Fruit fly (Drosophila melanogaster): ENCODE results near the gene hiro.
A peak's percentile ranks its signal among the peaks of the same experiment; 100 is the strongest.

hiro gene

DNA sequence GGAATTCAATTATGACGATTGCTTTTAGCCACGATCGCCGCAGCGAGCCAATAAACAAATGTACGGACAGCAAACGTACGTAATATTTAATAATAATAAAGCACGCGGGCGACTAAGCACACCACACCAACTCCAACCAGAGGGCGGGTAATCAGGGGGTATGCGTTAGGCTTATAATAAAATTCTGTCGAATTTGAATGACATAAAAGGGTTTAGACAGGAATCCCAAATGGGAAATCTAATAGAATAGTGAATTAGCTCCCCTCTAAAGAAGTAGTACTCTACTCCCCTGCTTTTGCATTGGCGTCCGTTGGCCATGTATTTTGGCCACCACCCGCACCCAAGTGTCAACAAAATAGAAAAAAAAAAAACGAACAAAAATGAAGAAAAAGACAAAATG, 34.6 kb upstream of the hiro start:
- TF ChIP-seq CG17806 (tag; optimal IDR thresholded peaks at IDR 0.05) (no peak), CG13204 (GFP tag; optimal IDR thresholded peaks at IDR 0.05) (no peak), CG12605 (GFP tag; IDR thresholded peaks at IDR 0.05) (peak; percentile 36), EcR (GFP tag; optimal IDR thresholded peaks at IDR 0.05) (no peak), gl (tag; optimal IDR thresholded peaks at IDR 0.05) (no peak), Pif1A (GFP tag; optimal IDR thresholded peaks at IDR 0.05) (no peak), rn (GFP tag; IDR thresholded peaks at IDR 0.05) (peak; percentile 44; the same call in 1 of the 2 replicates), fd96Ca (GFP tag; IDR thresholded peaks at IDR 0.05) (peak; percentile 80; the same call in 2 of the 3 replicates), Ets98B (GFP tag; IDR thresholded peaks at IDR 0.05) (peak; percentile 78), Snoo (tag; optimal IDR thresholded peaks at IDR 0.05) (no peak), CG32121 (GFP tag; IDR thresholded peaks at IDR 0.05) (peak; percentile 70), CG14655 (GFP tag; optimal IDR thresholded peaks at IDR 0.05) (no peak), CG4496 (GFP tag; IDR thresholded peaks at IDR 0.05) (peak; percentile 78), CG8159 (tag; optimal IDR thresholded peaks at IDR 0.05) (no peak)

DNA sequence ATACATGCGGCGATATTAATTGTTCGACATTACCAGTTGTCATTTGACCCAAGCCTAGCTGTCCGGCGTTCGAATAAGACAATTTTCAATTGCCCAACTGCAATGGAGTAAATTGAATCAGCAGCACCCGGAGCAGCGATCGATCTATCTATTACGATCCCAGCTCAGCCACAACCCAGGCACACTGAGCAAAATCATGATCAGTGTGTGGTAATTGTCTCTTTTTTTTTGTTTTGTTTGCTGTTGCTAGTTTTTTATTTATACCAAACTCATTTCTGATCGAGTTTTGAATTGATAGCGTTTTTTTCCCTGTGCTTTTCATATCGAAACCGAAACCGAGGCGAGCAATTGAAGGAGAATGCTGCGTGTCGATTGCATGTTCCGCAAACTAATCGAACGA, 34.1 kb upstream of the hiro start:
- TF ChIP-seq CG9948 (tag; optimal IDR thresholded peaks at IDR 0.05): no peak
- TF ChIP-seq CG32121 (GFP tag; IDR thresholded peaks at IDR 0.05): peak; percentile 31
- 0 out of 3 replicates have a peak, but pooled peaks have one; percentile 32 for TF ChIP-seq fd96Ca (GFP tag; IDR thresholded peaks at IDR 0.05)
- 0 out of 3 replicates have a peak, but pooled peaks have one; percentile 20 for TF ChIP-seq CG4496 (GFP tag; IDR thresholded peaks at IDR 0.05)
- TF ChIP-seq Ets98B (GFP tag; IDR thresholded peaks at IDR 0.05): peak; percentile 44; the same call in 1 of the 2 replicates
- TF ChIP-seq CG34367 (tag; optimal IDR thresholded peaks at IDR 0.05): no peak

DNA sequence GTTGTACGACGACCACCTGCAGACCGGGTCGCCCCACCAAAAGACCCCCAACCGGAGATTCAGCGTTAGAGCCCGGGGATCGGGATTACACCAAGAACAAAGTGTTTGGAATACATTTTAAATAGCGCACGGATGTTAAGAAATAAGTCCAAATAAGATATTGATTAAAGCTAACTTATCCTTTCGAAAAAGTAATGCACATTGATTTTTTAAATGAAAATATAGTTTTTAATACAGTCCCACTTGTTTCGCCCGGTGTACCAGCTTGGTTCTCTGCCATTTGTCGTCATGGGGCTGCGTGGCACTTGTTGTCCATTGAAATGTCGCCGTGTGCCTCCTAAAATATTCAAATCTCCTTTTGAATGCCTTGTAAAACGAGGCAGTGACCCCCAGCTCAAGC, 33.3 kb upstream of the hiro start:
- TF ChIP-seq CG8301 (tag; optimal IDR thresholded peaks at IDR 0.05) (peak; percentile 79), CG12605 (GFP tag; IDR thresholded peaks at IDR 0.05) (peak; percentile 48), rn (GFP tag; IDR thresholded peaks at IDR 0.05) (peak; percentile 22; the same call in 1 of the 2 replicates), CG14655 (GFP tag; optimal IDR thresholded peaks at IDR 0.05) (peak; percentile 80), CG32121 (GFP tag; IDR thresholded peaks at IDR 0.05) (peak; percentile 84), Pif1B (GFP tag; optimal IDR thresholded peaks at IDR 0.05) (no peak), CG15710 (tag; optimal IDR thresholded peaks at IDR 0.05) (no peak), fd96Ca (GFP tag; IDR thresholded peaks at IDR 0.05) (no peak; the same call in none of the 3 replicates), CG4496 (GFP tag; IDR thresholded peaks at IDR 0.05) (peak; percentile 81; the same call in 2 of the 3 replicates), CG34367 (tag; optimal IDR thresholded peaks at IDR 0.05) (no peak), CG13204 (GFP tag; optimal IDR thresholded peaks at IDR 0.05) (no peak), CG17806 (tag; optimal IDR thresholded peaks at IDR 0.05) (no peak), CG8159 (tag; optimal IDR thresholded peaks at IDR 0.05) (no peak), CG9948 (tag; optimal IDR thresholded peaks at IDR 0.05) (no peak), D1 (tag; optimal IDR thresholded peaks at IDR 0.05) (no peak), EcR (GFP tag; optimal IDR thresholded peaks at IDR 0.05) (no peak), Snoo (tag; optimal IDR thresholded peaks at IDR 0.05) (no peak), Ets98B (GFP tag; IDR thresholded peaks at IDR 0.05) (peak; percentile 83), Pif1A (GFP tag; optimal IDR thresholded peaks at IDR 0.05) (peak; percentile 11), gl (tag; optimal IDR thresholded peaks at IDR 0.05) (no peak), CG10348 (GFP tag; IDR thresholded peaks at IDR 0.05) (no peak)

DNA sequence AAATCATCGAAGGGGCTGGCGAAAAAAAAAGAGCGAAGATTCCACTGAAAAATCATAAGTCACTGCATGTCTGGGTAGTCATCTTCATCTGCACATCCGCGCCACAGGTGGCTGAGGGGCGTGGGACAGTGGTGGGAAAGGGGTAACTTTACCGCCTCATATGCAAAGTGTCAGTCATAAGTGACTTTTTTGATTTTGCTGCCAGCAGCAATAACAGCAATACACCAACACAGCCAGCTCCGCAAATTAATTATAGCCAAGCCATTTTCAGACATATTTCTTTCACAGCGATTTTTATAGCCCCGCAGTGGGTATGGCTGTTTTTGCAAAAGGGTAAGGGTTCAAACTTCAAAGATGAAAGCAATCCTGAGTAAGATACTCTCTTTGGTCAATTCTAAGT, 30.6 kb upstream of the hiro start:
- TF ChIP-seq D1 (tag; optimal IDR thresholded peaks at IDR 0.05) (no peak), CG4496 (GFP tag; IDR thresholded peaks at IDR 0.05) (peak; percentile 11; the same call in 1 of the 3 replicates)

DNA sequence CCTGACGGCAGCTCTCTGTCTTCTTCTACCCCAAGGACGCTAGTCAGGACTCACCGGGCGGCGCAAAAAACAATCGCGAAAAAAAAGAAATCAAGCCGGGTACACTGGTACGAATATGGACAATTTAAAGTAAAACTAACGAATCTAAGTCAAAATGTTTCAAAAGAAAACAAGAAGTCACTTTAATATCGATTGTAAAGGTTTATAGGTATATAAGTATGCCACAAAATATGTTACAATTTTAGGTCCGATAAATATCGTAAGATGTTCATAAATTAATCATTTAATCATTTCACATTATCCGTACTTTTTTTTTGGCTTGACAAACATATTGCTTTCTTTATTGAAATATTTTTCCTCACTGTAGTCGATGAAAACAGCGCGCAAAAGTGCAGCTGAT, 28.3 kb upstream of the hiro start:
- TF ChIP-seq CG10348 (GFP tag; IDR thresholded peaks at IDR 0.05) (no peak), CG8159 (tag; optimal IDR thresholded peaks at IDR 0.05) (peak; percentile 35), CG17806 (tag; optimal IDR thresholded peaks at IDR 0.05) (peak; percentile 9)

DNA sequence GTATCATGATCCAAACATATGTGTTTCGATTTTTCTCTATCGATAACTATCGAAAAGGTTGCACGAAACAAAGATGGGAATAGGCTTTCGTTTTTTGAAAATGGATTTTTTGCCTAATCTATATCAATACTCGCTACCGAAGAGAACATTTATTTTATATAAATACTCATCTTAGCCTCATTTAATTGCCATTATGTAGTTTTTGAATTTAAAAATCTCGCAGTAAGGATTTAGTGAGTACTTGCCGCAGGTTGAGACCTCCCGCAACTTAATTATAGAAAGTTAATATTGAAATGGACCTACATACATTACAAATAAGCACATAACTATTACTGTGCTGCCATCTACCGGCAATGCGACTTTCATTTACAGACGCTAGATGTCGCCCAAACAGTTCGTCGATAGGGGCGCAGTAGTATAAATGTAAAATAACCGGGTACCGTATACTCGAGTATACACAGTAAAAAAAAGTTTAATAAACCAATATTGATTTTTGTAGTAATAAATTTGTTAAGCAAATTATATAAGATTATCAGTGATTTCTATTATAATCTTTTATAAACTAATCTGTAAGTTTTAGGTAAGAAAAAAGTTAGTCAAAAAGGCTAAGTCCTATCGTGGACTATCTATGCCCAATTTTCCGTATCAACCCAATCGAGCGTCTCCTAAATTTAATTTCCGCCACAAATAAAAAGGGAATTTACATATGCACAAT, 24.2 kb upstream of the hiro start, which contains the start of gene CG13896:
TSS of gene CG13896 (minus strand) at position 12 of the 715 bp plus-strand sequence.
- peak; percentile 57 for TF ChIP-seq CG8301 (tag; optimal IDR thresholded peaks at IDR 0.05)
- TF ChIP-seq CG32121 (GFP tag; IDR thresholded peaks at IDR 0.05): peak; percentile 71; the same call in 1 of the 2 replicates
- TF ChIP-seq rn (GFP tag; IDR thresholded peaks at IDR 0.05): no peak; the same call in 1 of the 2 replicates
- peak; percentile 29 for TF ChIP-seq CG13204 (GFP tag; optimal IDR thresholded peaks at IDR 0.05)
- TF ChIP-seq CG12605 (GFP tag; IDR thresholded peaks at IDR 0.05): peak; percentile 64
- TF ChIP-seq CG15710 (tag; optimal IDR thresholded peaks at IDR 0.05): peak; percentile 34
- TF ChIP-seq CG14655 (GFP tag; optimal IDR thresholded peaks at IDR 0.05): peak; percentile 73
- TF ChIP-seq EcR (GFP tag; optimal IDR thresholded peaks at IDR 0.05): no peak
- no peak for TF ChIP-seq CG10348 (GFP tag; IDR thresholded peaks at IDR 0.05)
- peak; percentile 47 for TF ChIP-seq Ets98B (GFP tag; IDR thresholded peaks at IDR 0.05)
- peak; percentile 62; the same call in 1 of the 3 replicates for TF ChIP-seq fd96Ca (GFP tag; IDR thresholded peaks at IDR 0.05)
- TF ChIP-seq D1 (tag; optimal IDR thresholded peaks at IDR 0.05): peak; percentile 40
- peak; percentile 64; the same call in 2 of the 3 replicates for TF ChIP-seq CG4496 (GFP tag; IDR thresholded peaks at IDR 0.05)
- TF ChIP-seq CG9948 (tag; optimal IDR thresholded peaks at IDR 0.05): peak; percentile 49
- TF ChIP-seq Pif1A (GFP tag; optimal IDR thresholded peaks at IDR 0.05): peak; percentile 65
- TF ChIP-seq Snoo (tag; optimal IDR thresholded peaks at IDR 0.05): peak; percentile 63
- TF ChIP-seq CG17806 (tag; optimal IDR thresholded peaks at IDR 0.05): peak; percentile 62
- TF ChIP-seq CG34367 (tag; optimal IDR thresholded peaks at IDR 0.05): peak; percentile 55
- TF ChIP-seq CG8159 (tag; optimal IDR thresholded peaks at IDR 0.05): peak; percentile 67
- TF ChIP-seq Pif1B (GFP tag; optimal IDR thresholded peaks at IDR 0.05): peak; percentile 63
- TF ChIP-seq gl (tag; optimal IDR thresholded peaks at IDR 0.05): no peak

Data from whole organism, pupa.